Worm (Caenorhabditis elegans) whole organism, L4 larva: ENCODE measurements around the gene K01A6.8.

Source experiments
- ceh-82 ChIP-seq: sonication (generic microtip); optimal IDR thresholded peaks from 2 replicates; lab custom pipeline; 2017; ENCODE audit warnings: missing biosample characterization, missing genetic modification characterization
- cey-2 ChIP-seq: sonication (generic microtip); optimal IDR thresholded peaks from 3 replicates; lab custom pipeline; 2017; ENCODE audit warnings: missing genetic modification characterization, mild to moderate bottlenecking, missing compliant biosample characterization, antibody characterized with exemption, borderline replicate concordance; ENCODE audit not compliant: insufficient read depth
- fkh-10 ChIP-seq: fragments of 150-350 bp; optimal IDR thresholded peaks from 2 replicates; lab custom pipeline; 2014; ENCODE audit warnings: missing biosample characterization, missing genetic modification reagents, missing genetic modification characterization
- lir-3 ChIP-seq: sonication (generic microtip); optimal IDR thresholded peaks from 2 replicates; lab custom pipeline; 2016; ENCODE audit warnings: mild to moderate bottlenecking, missing genetic modification characterization, missing compliant biosample characterization
- nhr-237 ChIP-seq: sonication (generic microtip); optimal IDR thresholded peaks from 2 replicates; lab custom pipeline; 2017; ENCODE audit warnings: missing biosample characterization, missing genetic modification characterization
- skn-1 ChIP-seq: fragments of 150-350 bp; optimal IDR thresholded peaks from 2 replicates; lab custom pipeline; 2014; ENCODE audit warnings: missing biosample characterization, missing genetic modification characterization

ce11 chrIV:11755907-11756306, 18.7 kb upstream of the K01A6.8 start, which contains the start of gene T12A7.9:
- no peak for TF ChIP-seq skn-1 (tag; lab: Kevin White, UChicago)
- no peak for TF ChIP-seq ceh-82 (tag; lab: Kevin White, UChicago)
- no peak for TF ChIP-seq cey-2
- no peak for TF ChIP-seq nhr-237 (tag; lab: Kevin White, UChicago)
- no peak for TF ChIP-seq lir-3 (tag; lab: Kevin White, UChicago)
- no peak for TF ChIP-seq fkh-10 (GFP tag; lab: Kevin White, UChicago)
